Worm (Caenorhabditis elegans) whole organism, late embryonic: ENCODE data around the gene hrpk-2.

ENCODE experiments used
- F13H6.1 ChIP-seq: sonication (generic microtip); optimal IDR thresholded peaks from 2 replicates; lab custom pipeline; 2016; ENCODE audit warnings: missing genetic modification characterization, missing compliant biosample characterization
- ama-1 ChIP-seq: fragments of 150-350 bp; optimal IDR thresholded peaks from 2 replicates; lab custom pipeline; 2014
- ceh-34 ChIP-seq: sonication (generic microtip); optimal IDR thresholded peaks from 2 replicates; lab custom pipeline; 2016; ENCODE audit warnings: mild to moderate bottlenecking, missing genetic modification characterization, missing compliant biosample characterization
- dmd-4 ChIP-seq: sonication (generic microtip); optimal IDR thresholded peaks from 2 replicates; lab custom pipeline; 2016; ENCODE audit warnings: borderline replicate concordance, missing genetic modification characterization, missing compliant biosample characterization
- nhr-11 ChIP-seq: fragments of 150-350 bp; optimal IDR thresholded peaks from 2 replicates; lab custom pipeline; 2014; ENCODE audit warnings: missing biosample characterization, missing genetic modification characterization
- pha-2 ChIP-seq: sonication (generic microtip); optimal IDR thresholded peaks from 2 replicates; lab custom pipeline; 2017; ENCODE audit warnings: mild to moderate bottlenecking, missing genetic modification characterization, missing compliant biosample characterization
- pros-1 ChIP-seq: fragments of 150-350 bp; optimal IDR thresholded peaks from 2 replicates; lab custom pipeline; 2014; ENCODE audit warnings: missing biosample characterization, missing genetic modification reagents, missing genetic modification characterization
- ref-2 ChIP-seq: sonication (generic microtip); optimal IDR thresholded peaks from 2 replicates; lab custom pipeline; 2016; ENCODE audit warnings: missing genetic modification characterization, missing compliant biosample characterization
- unc-42 ChIP-seq: sonication (generic microtip); optimal IDR thresholded peaks from 2 replicates; lab custom pipeline; 2016; ENCODE audit warnings: missing genotype, missing genetic modification characterization, missing compliant biosample characterization
- unc-55 ChIP-seq: sonication (generic microtip); optimal IDR thresholded peaks from 2 replicates; lab custom pipeline; 2017; ENCODE audit warnings: missing biosample characterization, missing genetic modification reagents, missing genetic modification characterization
- unc-86 ChIP-seq: sonication (generic microtip); optimal IDR thresholded peaks from 2 replicates; lab custom pipeline; 2016; ENCODE audit warnings: missing genetic modification characterization, missing compliant biosample characterization

ce11 chrIII:8030963-8031362 is 44.0 kb downstream of the hrpk-2 start, which contains the start of gene F44B9.9:
- no peak for TF ChIP-seq ama-1
- TF ChIP-seq F13H6.1 (tag; lab: Kevin White, UChicago), result no peak
- no peak for TF ChIP-seq unc-86 (tag; lab: Kevin White, UChicago)
- TF ChIP-seq ceh-34 (tag; lab: Kevin White, UChicago), result no peak
- no peak for TF ChIP-seq nhr-11 (tag; lab: Kevin White, UChicago)
- TF ChIP-seq unc-55 (GFP tag; lab: Kevin White, UChicago), result no peak
- TF ChIP-seq pha-2 (tag; lab: Kevin White, UChicago), result no peak
- no peak for TF ChIP-seq unc-42 (tag; lab: Kevin White, UChicago)
- no peak for TF ChIP-seq ref-2 (tag; lab: Kevin White, UChicago)
- no peak for TF ChIP-seq pros-1
- TF ChIP-seq dmd-4 (tag; lab: Kevin White, UChicago), result no peak
